Worm (Caenorhabditis elegans) whole organism, L4 larva: ENCODE results near the gene sas-1.
A peak's percentile ranks its signal among the peaks of the same experiment; 100 is the strongest.

Source experiments
- D1046.2 ChIP-seq: fragments of 200-800 bp; sonication (Bioruptor generic); IDR thresholded peaks from 2 replicates; pipeline ENCODE4 v1.3.6; 2022; ENCODE audit warnings: missing genetic modification characterization, missing compliant biosample characterization
- T26A8.4 ChIP-seq: fragments of 200-800 bp; sonication (Bioruptor generic); IDR thresholded peaks from 2 replicates; pipeline ENCODE4 v1.3.6; 2022; ENCODE audit warnings: missing genetic modification characterization, missing compliant biosample characterization
- Y105C5A.15 ChIP-seq: fragments of 200-800 bp; sonication (Bioruptor generic); IDR thresholded peaks from 2 replicates; pipeline ENCODE4 v1.3.6; 2022; ENCODE audit warnings: missing genetic modification characterization, missing compliant biosample characterization
- Y48G9A.11 ChIP-seq: fragments of 200-800 bp; sonication (Bioruptor generic); IDR thresholded peaks from 2 replicates; pipeline ENCODE4 v1.3.6; 2022; ENCODE audit warnings: missing genetic modification reagents, missing genetic modification characterization, missing compliant biosample characterization
- aha-1 ChIP-seq: fragments of 150-350 bp; peaks from one replicate; lab custom pipeline; 2014; ENCODE audit warnings: missing biosample characterization, missing genetic modification characterization
- ama-1 ChIP-seq: fragments of 150-350 bp; optimal IDR thresholded peaks from 2 replicates; lab custom pipeline; 2014; ENCODE audit warnings: inconsistent platforms, mixed read lengths
- arid-1 ChIP-seq: fragments of 200-800 bp; sonication (Bioruptor generic); conservative IDR thresholded peaks from 2 replicates; pipeline ENCODE4 v1.3.6; 2022; ENCODE audit warnings: missing genetic modification reagents, missing genetic modification characterization, missing compliant biosample characterization
- daf-16 ChIP-seq, 3 experiments: sonication (generic microtip); optimal IDR thresholded peaks; 2 replicates each; lab custom pipeline; 2016 to 2017; ENCODE audit warnings: missing genetic modification characterization in 3 of 3, missing genetic modification reagents in 3 of 3, mild to moderate bottlenecking in 2 of 3, missing compliant biosample characterization in 2 of 3, missing biosample characterization in 1 of 3, moderate library complexity in 1 of 3
- daf-19 ChIP-seq: fragments of 200-800 bp; sonication (Bioruptor generic); conservative IDR thresholded peaks from 2 replicates; pipeline ENCODE4 v1.3.6; 2022; ENCODE audit warnings: missing genetic modification characterization, missing compliant biosample characterization
- daf-8 ChIP-seq: fragments of 200-800 bp; sonication (Bioruptor generic); IDR thresholded peaks from 2 replicates; pipeline ENCODE4 v1.3.6; 2022; ENCODE audit warnings: missing genetic modification characterization, missing compliant biosample characterization
- dmd-8 ChIP-seq: fragments of 200-800 bp; sonication (Bioruptor generic); IDR thresholded peaks from 2 replicates; pipeline ENCODE4 v1.3.6; 2022; ENCODE audit warnings: missing genetic modification characterization, missing compliant biosample characterization
- dpl-1 ChIP-seq: fragments of 150-350 bp; optimal IDR thresholded peaks from 2 replicates; lab custom pipeline; 2014; ENCODE audit warnings: missing biosample characterization, missing genetic modification reagents, missing genetic modification characterization
- dve-1 ChIP-seq: sonication (generic microtip); optimal IDR thresholded peaks from 2 replicates; lab custom pipeline; 2017; ENCODE audit warnings: antibody characterized with exemption, mild to moderate bottlenecking, missing genetic modification characterization, missing compliant biosample characterization; ENCODE audit not compliant: insufficient read depth
- egl-43 ChIP-seq: fragments of 200-800 bp; sonication (Bioruptor generic); IDR thresholded peaks from 2 replicates; pipeline ENCODE4 v1.3.6; 2022; ENCODE audit warnings: missing genetic modification reagents, missing genetic modification characterization, missing compliant biosample characterization
- fkh-10 ChIP-seq: fragments of 150-350 bp; optimal IDR thresholded peaks from 2 replicates; lab custom pipeline; 2014; ENCODE audit warnings: missing biosample characterization, missing genetic modification reagents, missing genetic modification characterization
- hif-1 ChIP-seq, 2 experiments: sonication (generic microtip); optimal IDR thresholded peaks; 2 replicates each; lab custom pipeline; 2016 to 2017; ENCODE audit warnings: missing compliant biosample characterization in 2 of 2, missing genetic modification characterization in 2 of 2, missing genetic modification reagents in 2 of 2, missing genotype in 2 of 2, mild to moderate bottlenecking in 1 of 2
- hlh-30 ChIP-seq: sonication (generic microtip); optimal IDR thresholded peaks from 2 replicates; lab custom pipeline; 2017; ENCODE audit warnings: antibody characterized with exemption, mild to moderate bottlenecking, missing genetic modification characterization, missing compliant biosample characterization; ENCODE audit not compliant: insufficient read depth
- lin-13 ChIP-seq: fragments of 150-350 bp; optimal IDR thresholded peaks from 2 replicates; lab custom pipeline; 2014; ENCODE audit warnings: missing biosample characterization, missing genetic modification reagents, missing genetic modification characterization
- lin-38 ChIP-seq: fragments of 200-800 bp; sonication (Bioruptor generic); IDR thresholded peaks from 2 replicates; pipeline ENCODE4 v1.3.6; 2022; ENCODE audit warnings: missing genetic modification reagents, missing genetic modification characterization, missing compliant biosample characterization
- lsy-2 ChIP-seq, 2 experiments: fragments of 150-350 bp in 1 of 2; sonication (generic microtip) in 1 of 2; optimal IDR thresholded peaks; 2 replicates each; lab custom pipeline; 2014 to 2017; ENCODE audit warnings: missing biosample characterization in 2 of 2, missing genetic modification characterization in 2 of 2
- mdl-1 ChIP-seq, 2 experiments: fragments of 150-350 bp in 1 of 2; sonication (generic microtip) in 1 of 2; optimal IDR thresholded peaks; 2 replicates each; lab custom pipeline; 2014 to 2017; ENCODE audit warnings: missing biosample characterization in 2 of 2, missing genetic modification characterization in 2 of 2
- mep-1 ChIP-seq: fragments of 150-350 bp; sonication (generic microtip); optimal IDR thresholded peaks from 3 replicates; lab custom pipeline; 2014; ENCODE audit warnings: missing biosample characterization, missing genetic modification characterization
- mes-2 ChIP-seq: sonication (generic microtip); optimal IDR thresholded peaks from 2 replicates; lab custom pipeline; 2016; ENCODE audit warnings: missing genotype, mild to moderate bottlenecking, missing genetic modification characterization, missing compliant biosample characterization; ENCODE audit not compliant: poor library complexity, severe bottlenecking
- mxl-3 ChIP-seq: fragments of 200-800 bp; sonication (Bioruptor generic); optimal IDR thresholded peaks from 2 replicates; lab custom pipeline; 2018; ENCODE audit warnings: mild to moderate bottlenecking, missing genetic modification characterization, missing compliant biosample characterization
- nhr-102 ChIP-seq: sonication (generic microtip); optimal IDR thresholded peaks from 2 replicates; lab custom pipeline; 2016; ENCODE audit warnings: mild to moderate bottlenecking, missing genetic modification characterization, moderate library complexity, missing compliant biosample characterization
- nhr-237 ChIP-seq: sonication (generic microtip); optimal IDR thresholded peaks from 2 replicates; lab custom pipeline; 2017; ENCODE audit warnings: missing biosample characterization, missing genetic modification characterization
- nhr-28 ChIP-seq: fragments of 150-350 bp; optimal IDR thresholded peaks from 2 replicates; lab custom pipeline; 2014; ENCODE audit warnings: missing biosample characterization, missing genetic modification characterization
- nhr-6 ChIP-seq: fragments of 150-350 bp; optimal IDR thresholded peaks from 2 replicates; lab custom pipeline; 2014; ENCODE audit warnings: missing biosample characterization, missing genetic modification characterization
- nhr-77 ChIP-seq: fragments of 150-350 bp; optimal IDR thresholded peaks from 2 replicates; lab custom pipeline; 2014; ENCODE audit warnings: missing biosample characterization, missing genetic modification characterization
- pha-4 ChIP-seq, 2 experiments: fragments of 150-350 bp in 1 of 2; fragments of 200-800 bp in 1 of 2; sonication (Bioruptor generic) in 1 of 2; IDR thresholded peaks in 1 of 2; optimal IDR thresholded peaks in 1 of 2; 2 replicates each; pipeline versions ENCODE4 v1.3.6 to Lab custom; 2014 to 2022; ENCODE audit warnings: missing genetic modification characterization in 2 of 2, missing genetic modification reagents in 2 of 2, missing biosample characterization in 1 of 2, missing compliant biosample characterization in 1 of 2
- rbr-2 ChIP-seq: sonication (generic microtip); optimal IDR thresholded peaks from 2 replicates; lab custom pipeline; 2016; ENCODE audit warnings: missing genotype, missing genetic modification characterization, missing compliant biosample characterization
- set-16 ChIP-seq: fragments of 200-800 bp; sonication (Bioruptor generic); IDR thresholded peaks from 2 replicates; pipeline ENCODE4 v1.3.6; 2022; ENCODE audit warnings: missing genetic modification reagents, missing genetic modification characterization, missing compliant biosample characterization
- unc-130 ChIP-seq: sonication (generic microtip); optimal IDR thresholded peaks from 2 replicates; lab custom pipeline; 2016; ENCODE audit warnings: missing genetic modification reagents, missing genetic modification characterization, missing compliant biosample characterization
- zfp-3 ChIP-seq: fragments of 200-800 bp; sonication (Bioruptor generic); conservative IDR thresholded peaks from 2 replicates; pipeline ENCODE4 v1.3.6; 2022; ENCODE audit warnings: missing genetic modification reagents, missing genetic modification characterization, missing compliant biosample characterization
- ztf-7 ChIP-seq: fragments of 150-350 bp; optimal IDR thresholded peaks from 2 replicates; lab custom pipeline; 2014; ENCODE audit warnings: missing biosample characterization, missing genetic modification characterization

Gene sas-1

DNA sequence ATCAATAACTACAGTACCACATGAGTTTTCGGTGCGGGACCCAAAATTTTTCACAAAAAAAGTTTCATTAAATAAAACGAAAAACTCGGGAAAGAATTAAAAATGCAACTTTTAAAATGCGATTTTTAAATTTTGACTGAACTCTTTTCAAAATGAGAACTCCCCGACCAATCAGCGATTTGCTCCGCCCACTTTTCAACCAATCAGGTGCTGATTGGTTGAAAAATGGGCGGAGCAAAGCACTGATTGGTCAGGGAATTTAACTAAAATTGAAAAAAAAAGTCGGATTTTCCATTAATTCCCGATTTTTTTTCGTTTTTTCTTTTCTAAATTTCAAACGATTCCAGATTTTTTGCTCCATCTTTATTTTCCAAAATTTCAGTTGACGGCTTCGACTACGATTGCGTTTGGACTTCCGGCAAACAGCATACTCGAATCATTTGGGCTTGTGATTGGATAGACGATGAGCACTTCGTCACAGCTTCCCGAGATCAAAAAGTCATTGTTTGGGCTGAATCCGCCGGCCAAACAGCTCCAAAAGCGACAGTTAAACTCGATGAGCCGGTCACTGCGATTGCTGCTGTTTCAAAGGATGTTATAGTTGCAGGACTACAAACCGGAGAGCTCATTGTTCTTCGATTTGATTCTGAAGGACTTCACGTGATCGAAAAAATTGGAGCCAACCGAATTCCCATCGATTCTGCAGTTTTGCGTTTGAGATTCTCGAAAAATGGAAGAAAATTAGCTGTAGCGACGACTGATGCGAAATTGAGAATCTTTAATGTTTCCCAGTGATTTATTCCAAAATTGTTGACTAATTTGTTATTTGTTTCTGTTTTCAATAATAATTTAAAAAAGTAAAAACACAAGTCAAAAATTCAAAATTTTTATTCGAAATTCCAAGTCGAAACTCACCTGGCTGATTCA is 13.7 kb upstream of the sas-1 start:
- TF ChIP-seq aha-1 (tag; lab: Kevin White, UChicago) (peak; percentile 58), Y48G9A.11 (peak; percentile 50), D1046.2 (GFP tag; lab: Robert Waterston, UW) (0 out of 2 replicates have a peak, but pooled peaks have one; percentile 62), ama-1 (lab: Kevin White, UChicago) (peak; percentile 58), daf-16 (GFP tag; optimal IDR thresholded peaks at IDR 0.05; lab: Kevin White, UChicago) (no peak), daf-16 (tag; optimal IDR thresholded peaks at IDR 0.05; lab: Kevin White, UChicago) (peak; percentile 3), zfp-3 (GFP tag; lab: Robert Waterston, UW) (no peak)

- 0 out of 2 replicates have a peak, but pooled peaks have one; percentile 32 for TF ChIP-seq dmd-8 (GFP tag; lab: Robert Waterston, UW)
- TF ChIP-seq dpl-1 (GFP tag; lab: Kevin White, UChicago) = no peak
- TF ChIP-seq lin-38 (GFP tag; lab: Robert Waterston, UW) = peak; percentile 43
- no peak for TF ChIP-seq T26A8.4 (GFP tag; lab: Robert Waterston, UW)
- TF ChIP-seq set-16 (GFP tag; lab: Robert Waterston, UW) = peak; percentile 70
- 0 out of 2 replicates have a peak, but pooled peaks have one; percentile 16 for TF ChIP-seq arid-1 (GFP tag; lab: Robert Waterston, UW)
- TF ChIP-seq Y105C5A.15 (GFP tag; lab: Robert Waterston, UW) = 0 out of 2 replicates have a peak, but pooled peaks have one; percentile 42
- 0 out of 2 replicates have a peak, but pooled peaks have one; percentile 28 for TF ChIP-seq pha-4 (GFP tag; IDR thresholded peaks at IDR 0.05; lab: Robert Waterston, UW)
- no peak for TF ChIP-seq pha-4 (tag; optimal IDR thresholded peaks at IDR 0.05; lab: Kevin White, UChicago)
- TF ChIP-seq mdl-1 (tag; optimal IDR thresholded peaks at IDR 0.05; lab: Kevin White, UChicago) = no peak
- peak; percentile 62; the same call in 1 of the 2 replicates for TF ChIP-seq Y48G9A.11
- TF ChIP-seq aha-1 (tag; lab: Kevin White, UChicago) = peak; percentile 64
Observed at ce11 chrIII:12686457-12687250, 12.6 kb upstream of the sas-1 start.

DNA sequence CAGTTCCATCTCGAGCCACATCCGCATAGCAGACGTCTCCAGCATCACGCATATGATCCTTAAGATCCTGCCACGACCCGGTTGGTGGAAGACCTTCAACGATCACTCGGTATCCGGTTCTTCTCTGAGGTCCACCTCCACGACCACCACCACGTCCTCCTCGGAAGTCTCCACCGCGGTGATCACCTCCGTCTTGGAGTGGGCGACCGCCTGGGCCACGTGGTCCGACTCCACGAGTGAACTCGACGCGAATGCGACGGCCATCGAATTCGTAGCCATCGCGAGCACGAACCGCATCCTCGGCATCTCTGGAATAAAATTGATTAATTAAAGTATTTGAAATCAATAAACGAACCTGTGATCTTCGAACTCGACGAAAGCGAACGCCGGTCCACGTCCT is 11.9 kb upstream of the sas-1 start:
- TF ChIP-seq D1046.2 (GFP tag; lab: Robert Waterston, UW) (0 out of 2 replicates have a peak, but pooled peaks have one; percentile 45), pha-4 (GFP tag; IDR thresholded peaks at IDR 0.05; lab: Robert Waterston, UW) (no peak), pha-4 (tag; optimal IDR thresholded peaks at IDR 0.05; lab: Kevin White, UChicago) (no peak), dve-1 (tag; lab: Kevin White, UChicago) (no peak), rbr-2 (no peak), arid-1 (GFP tag; lab: Robert Waterston, UW) (no peak), fkh-10 (GFP tag; lab: Kevin White, UChicago) (no peak), set-16 (GFP tag; lab: Robert Waterston, UW) (peak; percentile 81)

DNA sequence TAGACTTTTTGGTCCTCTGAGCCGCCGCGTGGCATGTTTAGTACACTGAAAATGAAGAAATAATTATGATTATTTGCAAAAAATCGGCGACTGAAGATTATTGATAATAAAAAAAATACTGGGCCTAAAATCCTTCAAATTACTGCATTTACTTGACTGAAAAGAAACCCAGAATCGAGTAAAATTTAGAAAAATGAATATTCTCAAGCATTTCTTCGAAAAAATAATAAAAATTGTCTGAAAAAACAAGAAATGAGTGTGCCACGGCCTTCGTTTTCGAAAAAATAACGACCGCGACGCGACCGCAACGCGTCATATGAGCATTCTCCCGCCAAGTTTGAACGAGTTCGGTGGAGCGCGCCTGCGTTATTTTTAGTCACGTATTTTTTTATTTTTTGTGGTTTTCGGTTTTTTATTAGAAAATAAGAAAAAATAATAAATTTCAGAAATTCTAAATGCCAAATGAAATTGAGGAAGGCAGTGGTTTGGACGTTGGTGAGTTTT is 11.4 kb upstream of the sas-1 start, which contains the start of the genes rsp-3 and spin-4:
Gene rsp-3, minus strand, starts transcription at position 51 of the 504 bp plus-strand sequence.
Gene spin-4, plus strand, starts transcription at position 447 of the 504 bp plus-strand sequence.
- TF ChIP-seq dve-1 (tag; lab: Kevin White, UChicago) (peak; percentile 74), egl-43 (GFP tag; lab: Robert Waterston, UW) (no peak), aha-1 (tag; lab: Kevin White, UChicago) (no peak), mes-2 (tag; lab: Kevin White, UChicago) (peak; percentile 81), dmd-8 (GFP tag; lab: Robert Waterston, UW) (no peak), zfp-3 (GFP tag; lab: Robert Waterston, UW) (no peak), nhr-28 (tag; lab: Kevin White, UChicago) (peak; percentile 41), nhr-237 (no peak), lsy-2 (tag; optimal IDR thresholded peaks at IDR 0.05; lab: Kevin White, UChicago) (peak in 1 of 2 experiments; percentile 90), hif-1 (tag; optimal IDR thresholded peaks at IDR 0.05; lab: Kevin White, UChicago) (peak in 1 of 2 experiments; percentile 69), ama-1 (lab: Kevin White, UChicago) (peak; percentile 44), nhr-102 (tag; lab: Kevin White, UChicago) (peak; percentile 10), lin-13 (GFP tag; lab: Kevin White, UChicago) (peak; percentile 23), rbr-2 (peak; percentile 53), mxl-3 (GFP tag; lab: Kevin White, UChicago) (no peak), nhr-77 (peak; percentile 36), fkh-10 (GFP tag; lab: Kevin White, UChicago) (peak; percentile 26), lin-38 (GFP tag; lab: Robert Waterston, UW) (peak; percentile 92), daf-8 (GFP tag; lab: Robert Waterston, UW) (no peak), daf-19 (no peak), nhr-6 (tag; lab: Kevin White, UChicago) (peak; percentile 59), ztf-7 (peak; percentile 43), unc-130 (peak; percentile 51), hlh-30 (peak; percentile 98), mep-1 (tag; lab: Kevin White, UChicago) (peak; percentile 73), daf-16 (GFP tag; optimal IDR thresholded peaks at IDR 0.05; lab: Kevin White, UChicago) (no peak), daf-16 (tag; optimal IDR thresholded peaks at IDR 0.05; lab: Kevin White, UChicago) (peak; percentile 55), dpl-1 (GFP tag; lab: Kevin White, UChicago) (peak; percentile 91)
